Worm (Caenorhabditis elegans): Measurements from ENCODE around the gene ZK402.2.

ZK402.2 gene

ce11 chrX:1451816-1452602 is 48.5 kb downstream of the ZK402.2 start:
- TF ChIP-seq fkh-10 (GFP tag; optimal IDR thresholded peaks at IDR 0.05): no peak
- no peak for TF ChIP-seq ceh-82 (tag; optimal IDR thresholded peaks at IDR 0.05)
- no peak for TF ChIP-seq fkh-2 (tag; optimal IDR thresholded peaks at IDR 0.05)
- no peak for TF ChIP-seq nhr-28 (tag; optimal IDR thresholded peaks at IDR 0.05)
- peak; percentile 79 for TF ChIP-seq ama-1 (optimal IDR thresholded peaks at IDR 0.05)
- TF ChIP-seq ceh-28 (tag; optimal IDR thresholded peaks at IDR 0.05): no peak
- TF ChIP-seq pha-4 (tag; optimal IDR thresholded peaks at IDR 0.05): peak; percentile 22
- no peak for TF ChIP-seq mdl-1 (tag; optimal IDR thresholded peaks at IDR 0.05)
- peak; percentile 33 for TF ChIP-seq lsy-12 (tag; optimal IDR thresholded peaks at IDR 0.05)
- no peak for TF ChIP-seq nhr-12 (tag; optimal IDR thresholded peaks at IDR 0.05)
- TF ChIP-seq lin-15B (tag; optimal IDR thresholded peaks at IDR 0.05): no peak
- TF ChIP-seq hmg-11 (tag; optimal IDR thresholded peaks at IDR 0.05): no peak
- no peak for TF ChIP-seq nhr-11 (tag; optimal IDR thresholded peaks at IDR 0.05)
- no peak for TF ChIP-seq ceh-16 (tag; optimal IDR thresholded peaks at IDR 0.05)
- TF ChIP-seq fos-1 (tag; optimal IDR thresholded peaks at IDR 0.05): no peak
- no peak for TF ChIP-seq ceh-9 (tag; optimal IDR thresholded peaks at IDR 0.05)
- TF ChIP-seq nhr-67 (tag; optimal IDR thresholded peaks at IDR 0.05): no peak
- TF ChIP-seq nhr-237 (tag; optimal IDR thresholded peaks at IDR 0.05): no peak
- TF ChIP-seq daf-12 (tag; optimal IDR thresholded peaks at IDR 0.05): no peak
- peak; percentile 1 for TF ChIP-seq nhr-23 (tag; optimal IDR thresholded peaks at IDR 0.05)
- no peak for TF ChIP-seq egl-27 (tag; optimal IDR thresholded peaks at IDR 0.05)
- TF ChIP-seq nhr-76 (tag; optimal IDR thresholded peaks at IDR 0.05): no peak
- TF ChIP-seq lin-39 (tag; optimal IDR thresholded peaks at IDR 0.05): no peak
- no peak for TF ChIP-seq skn-1 (tag; optimal IDR thresholded peaks at IDR 0.05)
- no peak for TF ChIP-seq jun-1 (tag; optimal IDR thresholded peaks at IDR 0.05)
- TF ChIP-seq nhr-77 (tag; optimal IDR thresholded peaks at IDR 0.05): no peak
- TF ChIP-seq nhr-25 (tag; optimal IDR thresholded peaks at IDR 0.05): peak; percentile 6
- no peak for TF ChIP-seq elt-1 (tag; optimal IDR thresholded peaks at IDR 0.05)
- no peak for TF ChIP-seq elt-2 (tag; optimal IDR thresholded peaks at IDR 0.05)
- TF ChIP-seq snpc-4 (tag; optimal IDR thresholded peaks at IDR 0.05): no peak
- TF ChIP-seq ztf-11 (tag; optimal IDR thresholded peaks at IDR 0.05): no peak
- TF ChIP-seq eor-1 (tag; optimal IDR thresholded peaks at IDR 0.05): no peak
- no peak for TF ChIP-seq aly-2 (tag; optimal IDR thresholded peaks at IDR 0.05)
- TF ChIP-seq R02D3.7 (tag; optimal IDR thresholded peaks at IDR 0.05): no peak
- TF ChIP-seq zag-1 (tag; optimal IDR thresholded peaks at IDR 0.05): no peak
- no peak for TF ChIP-seq sea-2 (GFP tag; optimal IDR thresholded peaks at IDR 0.05)

Data from whole organism, L3 larva.